Worm (Caenorhabditis elegans) whole organism, young adult: Measurements from ENCODE around the gene cutl-18.
A peak's percentile ranks its signal among the peaks of the same experiment; 100 is the strongest.

Experiments used
- nhr-80 ChIP-seq: sonication (generic microtip); optimal IDR thresholded peaks from 2 replicates; lab custom pipeline; 2016; ENCODE audit warnings: missing genetic modification characterization, missing compliant biosample characterization
- rcor-1 ChIP-seq: fragments of 200-800 bp; sonication (Bioruptor generic); IDR thresholded peaks from 2 replicates; pipeline ENCODE4 v1.3.6; 2022; ENCODE audit warnings: missing genetic modification reagents, missing genetic modification characterization, missing compliant biosample characterization

Gene cutl-18

DNA sequence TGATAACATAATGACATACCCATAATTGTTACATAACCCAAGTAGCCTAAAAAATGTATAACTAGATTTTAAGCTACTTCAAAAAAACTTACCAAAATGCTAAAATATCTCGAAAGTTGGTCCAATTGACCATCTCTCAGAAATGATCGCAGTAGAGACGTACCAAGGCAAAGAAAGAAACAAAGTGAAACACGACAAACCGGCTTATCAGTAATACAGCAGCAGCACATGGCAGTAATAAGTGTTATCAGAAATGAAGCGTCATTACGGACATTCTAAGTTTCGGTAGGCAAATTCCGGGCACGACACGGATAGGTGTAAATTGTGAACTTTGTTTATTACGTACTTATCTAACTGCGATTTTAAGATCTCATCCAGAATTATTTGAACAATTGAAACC lies 51.2 kb downstream of the cutl-18 start, which contains the start of gene cln-3.1:
TSS of gene cln-3.1 (minus strand) at position 171 of the 400 bp plus-strand sequence.
- TF ChIP-seq nhr-80 (tag; lab: Kevin White, UChicago) (peak; percentile 61), rcor-1 (GFP tag; lab: Robert Waterston, UW) (no peak)
